Fruit fly (Drosophila melanogaster): ENCODE measurements around the gene CG3982.

CG3982 gene

dm6 chr3L:9410030-9410589 lies 7.1 kb downstream of the CG3982 start (continued):
- TF ChIP-seq CG2202 (tag; optimal IDR thresholded peaks at IDR 0.05): no peak
- no peak for TF ChIP-seq CG11696 (GFP tag; IDR thresholded peaks at IDR 0.05)
- TF ChIP-seq bab2 (GFP tag; optimal IDR thresholded peaks at IDR 0.05): no peak
- TF ChIP-seq PHDP (tag; optimal IDR thresholded peaks at IDR 0.05): no peak
- no peak for TF ChIP-seq CG3065 (GFP tag; optimal IDR thresholded peaks at IDR 0.05)
- TF ChIP-seq MESR4 (GFP tag; optimal IDR thresholded peaks at IDR 0.05): peak; percentile 26
- TF ChIP-seq sr (GFP tag; IDR thresholded peaks at IDR 0.05): no peak
- no peak for TF ChIP-seq CG2199 (GFP tag; IDR thresholded peaks at IDR 0.05)
- TF ChIP-seq ac (GFP tag; optimal IDR thresholded peaks at IDR 0.05): no peak
- no peak for TF ChIP-seq cad (GFP tag; optimal IDR thresholded peaks at IDR 0.05)
- TF ChIP-seq cg (GFP tag; optimal IDR thresholded peaks at IDR 0.05): peak; percentile 94
- no peak for TF ChIP-seq luna (GFP tag; optimal IDR thresholded peaks at IDR 0.05)
- no peak for TF ChIP-seq amos (GFP tag; IDR thresholded peaks at IDR 0.05; ENCODE audit: partially characterized antibody)
- no peak for TF ChIP-seq CG5245 (GFP tag; optimal IDR thresholded peaks at IDR 0.05)
- no peak for TF ChIP-seq ab (GFP tag; optimal IDR thresholded peaks at IDR 0.05)
- no peak for TF ChIP-seq CG18011 (GFP tag; optimal IDR thresholded peaks at IDR 0.05)
- TF ChIP-seq CG6254 (GFP tag; optimal IDR thresholded peaks at IDR 0.05): no peak
- peak in 1 of 2 experiments; percentile 20 for TF ChIP-seq Hr78 (GFP tag; optimal IDR thresholded peaks at IDR 0.05)
- TF ChIP-seq bbx (GFP tag; IDR thresholded peaks at IDR 0.05; ENCODE audit: partially characterized antibody): 0 out of 2 replicates have a peak, but pooled peaks have one; percentile 5
- no peak for TF ChIP-seq Med (GFP tag)
- TF ChIP-seq Ravus (GFP tag; IDR thresholded peaks at IDR 0.05): no peak
- no peak for TF ChIP-seq Sox102F (GFP tag; optimal IDR thresholded peaks at IDR 0.05)
- TF ChIP-seq HmgZ (tag; optimal IDR thresholded peaks at IDR 0.05): no peak
- TF ChIP-seq CG9609 (GFP tag; optimal IDR thresholded peaks at IDR 0.05): no peak
- no peak for TF ChIP-seq CG15514 (GFP tag; optimal IDR thresholded peaks at IDR 0.05)
- no peak for TF ChIP-seq bigmax (GFP tag; optimal IDR thresholded peaks at IDR 0.05)
- no peak for TF ChIP-seq NC2α (GFP tag; optimal IDR thresholded peaks at IDR 0.05)
- TF ChIP-seq sqz (GFP tag; optimal IDR thresholded peaks at IDR 0.05): no peak

dm6 chr3L:9404497-9404896 lies 12.7 kb downstream of the CG3982 start, which contains the start of gene Cpr67B:
Cpr67B (plus strand) TSS chr3L:9404797.
- TF ChIP-seq CG13894 (tag; optimal IDR thresholded peaks at IDR 0.05) (peak; percentile 43), run (tag; optimal IDR thresholded peaks at IDR 0.05) (no peak), chinmo (GFP tag; IDR thresholded peaks at IDR 0.05; ENCODE audit: partially characterized antibody) (0 out of 4 replicates have a peak, but pooled peaks have one; percentile 15)

- TF ChIP-seq CG3847 (GFP tag; IDR thresholded peaks at IDR 0.05) (peak; percentile 75), sd (tag; optimal IDR thresholded peaks at IDR 0.05) (peak; percentile 21), CG17359 (tag; optimal IDR thresholded peaks at IDR 0.05) (no peak), Drgx (GFP tag; IDR thresholded peaks at IDR 0.05) (no peak), Rfx (GFP tag; IDR thresholded peaks at IDR 0.05) (peak; percentile 65), chm (GFP tag; IDR thresholded peaks at IDR 0.05) (no peak), CG11723 (GFP tag; optimal IDR thresholded peaks at IDR 0.05) (no peak), sens (GFP tag) (peak; percentile 78), da (GFP tag; optimal IDR thresholded peaks at IDR 0.05) (no peak), ewg (GFP tag; optimal IDR thresholded peaks at IDR 0.05) (no peak), Hmr (GFP tag; optimal IDR thresholded peaks at IDR 0.05) (peak; percentile 47), jumu (GFP tag; optimal IDR thresholded peaks at IDR 0.05) (peak; percentile 3), CG13775 (GFP tag; optimal IDR thresholded peaks at IDR 0.05) (peak; percentile 8), Trl (optimal IDR thresholded peaks at IDR 0.05) (peak in 1 of 2 experiments; percentile 74), Trl (GFP tag; optimal IDR thresholded peaks at IDR 0.05) (no peak), h (optimal IDR thresholded peaks at IDR 0.05) (no peak), CG34422 (GFP tag; IDR thresholded peaks at IDR 0.05) (peak; percentile 57; the same call in 2 of the 3 replicates), cato (GFP tag; optimal IDR thresholded peaks at IDR 0.05; ENCODE audit: borderline replicate concordance) (no peak)
These were observed 14.9 kb downstream of the CG3982 start, which contains the start of gene eIF4E1 for dm6 chr3L:9402157-9402890. eIF4E1 (minus strand) TSS chr3L:9402460.

Data from whole organism, embryonic.